Worm (Caenorhabditis elegans) whole organism, L4/young adult: Measurements from ENCODE around the gene F41E6.17.

Experiments used
- dao-5 ChIP-seq: sonication (generic microtip); optimal IDR thresholded peaks from 2 replicates; lab custom pipeline; 2016; ENCODE audit warnings: missing genotype, missing genetic modification characterization, moderate library complexity, missing compliant biosample characterization
- him-1 ChIP-seq: sonication (generic microtip); optimal IDR thresholded peaks from 2 replicates; lab custom pipeline; 2016; ENCODE audit warnings: missing genotype, missing genetic modification reagents, missing genetic modification characterization, missing compliant biosample characterization

DNA sequence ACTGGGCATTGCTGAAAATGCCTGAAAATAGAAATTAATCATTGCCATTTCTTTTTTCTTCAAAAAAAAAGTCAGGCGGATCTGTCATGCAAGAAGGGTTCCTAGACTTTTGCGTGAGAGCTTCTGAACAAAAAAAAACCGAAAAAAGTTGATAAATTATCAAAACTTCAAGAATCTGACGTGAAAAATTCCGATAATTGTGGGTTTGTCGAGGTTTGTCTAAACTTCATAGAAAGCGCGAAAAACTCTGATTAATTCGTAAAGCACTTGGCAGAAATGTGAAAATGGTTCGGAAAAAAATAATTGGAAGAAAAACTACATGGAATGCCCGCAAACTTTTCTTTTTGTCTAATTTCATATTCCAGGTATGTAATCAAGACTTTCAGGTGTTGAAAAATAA lies 49.6 kb downstream of the F41E6.17 start, which contains the start of gene ZC190.5:
- TF ChIP-seq dao-5 (tag; lab: Kevin White, UChicago) (no peak), him-1 (no peak)
